Fruit fly (Drosophila melanogaster) whole organism, wandering third instar larva: ENCODE results near the gene CG13949.

Experiments used
- Abd-B ChIP-seq: fragments of >200 bp; optimal IDR thresholded peaks from 2 replicates; lab custom pipeline; 2017; ENCODE audit warnings: missing biosample characterization, missing genetic modification characterization
- CG32264 ChIP-seq: fragments of 200-800 bp; sonication (Bioruptor generic); optimal IDR thresholded peaks from 2 replicates; lab custom pipeline; 2016; ENCODE audit warnings: missing biosample characterization, missing genetic modification characterization
- CG9705 ChIP-seq: fragments of 200-800 bp; sonication (Bioruptor generic); optimal IDR thresholded peaks from 2 replicates; lab custom pipeline; 2018; ENCODE audit warnings: missing biosample characterization, mild to moderate bottlenecking, missing genetic modification characterization
- Dif ChIP-seq: fragments of 200-275, 200-300 bp; sonication (Bioruptor generic); optimal IDR thresholded peaks from 2 replicates; lab custom pipeline; 2018; ENCODE audit warnings: missing biosample characterization, missing genetic modification characterization; ENCODE audit not compliant: partially characterized antibody
- GATAd ChIP-seq: sonication (Bioruptor generic); optimal IDR thresholded peaks from 2 replicates; lab custom pipeline; 2016; ENCODE audit warnings: missing biosample characterization, missing genetic modification characterization
- HLH106 ChIP-seq: fragments of 200-800 bp; optimal IDR thresholded peaks from 3 replicates; lab custom pipeline; 2019; ENCODE audit warnings: missing biosample characterization, mild to moderate bottlenecking, missing genetic modification characterization, moderate library complexity
- Hnf4 ChIP-seq: fragments of 200-800 bp; sonication (Bioruptor generic); optimal IDR thresholded peaks from 2 replicates; lab custom pipeline; 2016; ENCODE audit warnings: missing biosample characterization, mild to moderate bottlenecking, missing genetic modification characterization
- Hr78 ChIP-seq: fragments of >200 bp; optimal IDR thresholded peaks from 2 replicates; lab custom pipeline; 2017; ENCODE audit warnings: missing biosample characterization, missing genetic modification characterization
- Hr83 ChIP-seq: fragments of 200-300 bp; sonication (Bioruptor generic); optimal IDR thresholded peaks from 2 replicates; lab custom pipeline; 2016; ENCODE audit warnings: missing biosample characterization, mild to moderate bottlenecking, missing genetic modification characterization, moderate library complexity; ENCODE audit not compliant: poor library complexity, severe bottlenecking
- Jra ChIP-seq: sonication (Bioruptor generic); optimal IDR thresholded peaks from 2 replicates; lab custom pipeline; 2016; ENCODE audit warnings: missing biosample characterization, missing genetic modification characterization
- Myc ChIP-seq: fragments of >200 bp; optimal IDR thresholded peaks from 2 replicates; lab custom pipeline; 2017
- OdsH ChIP-seq: fragments of 200-800 bp; sonication (Bioruptor generic); optimal IDR thresholded peaks from 2 replicates; lab custom pipeline; 2016; ENCODE audit warnings: missing biosample characterization, mild to moderate bottlenecking, missing genetic modification characterization
- Sp1 ChIP-seq: fragments of 200-800 bp; sonication (Bioruptor generic); optimal IDR thresholded peaks from 3 replicates; lab custom pipeline; 2019; ENCODE audit warnings: missing biosample characterization, mild to moderate bottlenecking, missing genetic modification characterization, moderate library complexity
- Vsx2 ChIP-seq: fragments of 200-300, 225-300 bp; sonication (Bioruptor generic); optimal IDR thresholded peaks from 2 replicates; lab custom pipeline; 2018; ENCODE audit warnings: missing biosample characterization, missing genetic modification characterization; ENCODE audit not compliant: partially characterized antibody
- br ChIP-seq: fragments of 200-800 bp; sonication (Bioruptor generic); optimal IDR thresholded peaks from 2 replicates; lab custom pipeline; 2016; ENCODE audit warnings: missing biosample characterization, missing genetic modification characterization
- brk ChIP-seq: fragments of 200-800 bp; sonication (Bioruptor generic); optimal IDR thresholded peaks from 2 replicates; lab custom pipeline; 2016; ENCODE audit warnings: missing biosample characterization, mild to moderate bottlenecking, missing genetic modification characterization
- dl ChIP-seq, 2 experiments: fragments of 175-275, 200-275 bp in 1 of 2; fragments of 200-275 bp in 1 of 2; sonication (Bioruptor generic); optimal IDR thresholded peaks; lab custom pipeline; 2018; ENCODE audit warnings: mild to moderate bottlenecking in 2 of 2, missing biosample characterization in 2 of 2, missing genetic modification characterization in 2 of 2, moderate library complexity in 2 of 2; ENCODE audit not compliant: partially characterized antibody in 2 of 2, insufficient read depth in 1 of 2
- dmrt93B ChIP-seq: fragments of 200-800 bp; sonication (Bioruptor generic); optimal IDR thresholded peaks from 2 replicates; lab custom pipeline; 2018; ENCODE audit warnings: missing biosample characterization, mild to moderate bottlenecking, missing genetic modification characterization
- dsf ChIP-seq: sonication (Bioruptor generic); optimal IDR thresholded peaks from 2 replicates; lab custom pipeline; 2016; ENCODE audit warnings: missing biosample characterization, missing genetic modification characterization, borderline replicate concordance
- foxo ChIP-seq, 2 experiments: fragments of 200-800 bp; sonication (Bioruptor generic); optimal IDR thresholded peaks; 2 replicates in 1 of 2; 3 replicates in 1 of 2; lab custom pipeline; 2016 to 2017; ENCODE audit warnings: missing biosample characterization in 2 of 2, missing genetic modification characterization in 2 of 2
- fru ChIP-seq: fragments of 200-800 bp; sonication (Bioruptor generic); optimal IDR thresholded peaks from 3 replicates; lab custom pipeline; 2016; ENCODE audit warnings: missing biosample characterization, mild to moderate bottlenecking, missing genetic modification characterization
- h ChIP-seq: fragments of 200-800 bp; sonication (Bioruptor generic); optimal IDR thresholded peaks from 3 replicates; lab custom pipeline; 2016; ENCODE audit warnings: missing biosample characterization, mild to moderate bottlenecking, missing genetic modification characterization
- jim ChIP-seq: fragments of 175-275, 200-325 bp; sonication (Bioruptor generic); optimal IDR thresholded peaks from 2 replicates; lab custom pipeline; 2016; ENCODE audit warnings: missing biosample characterization, mild to moderate bottlenecking, missing genetic modification characterization
- pan ChIP-seq: fragments of >200 bp; optimal IDR thresholded peaks from 2 replicates; lab custom pipeline; 2017
- psq ChIP-seq: fragments of 200-800 bp; sonication (Bioruptor generic); optimal IDR thresholded peaks from 3 replicates; lab custom pipeline; 2017; ENCODE audit warnings: missing biosample characterization, mild to moderate bottlenecking, missing genetic modification characterization, moderate library complexity
- rgr ChIP-seq: fragments of 200-800 bp; sonication (Bioruptor generic); optimal IDR thresholded peaks from 3 replicates; lab custom pipeline; 2016; ENCODE audit warnings: missing biosample characterization, mild to moderate bottlenecking, missing genetic modification characterization
- sage ChIP-seq: fragments of 200-800 bp; sonication (Bioruptor generic); optimal IDR thresholded peaks from 2 replicates; lab custom pipeline; 2016; ENCODE audit warnings: missing biosample characterization, mild to moderate bottlenecking, missing genetic modification characterization
- tai ChIP-seq: sonication (Bioruptor generic); optimal IDR thresholded peaks from 2 replicates; lab custom pipeline; 2016; ENCODE audit warnings: missing biosample characterization, missing genetic modification characterization
- woc ChIP-seq: sonication (Bioruptor generic); optimal IDR thresholded peaks from 2 replicates; lab custom pipeline; 2016; ENCODE audit warnings: missing biosample characterization, mild to moderate bottlenecking, missing genetic modification characterization

Gene CG13949

DNA sequence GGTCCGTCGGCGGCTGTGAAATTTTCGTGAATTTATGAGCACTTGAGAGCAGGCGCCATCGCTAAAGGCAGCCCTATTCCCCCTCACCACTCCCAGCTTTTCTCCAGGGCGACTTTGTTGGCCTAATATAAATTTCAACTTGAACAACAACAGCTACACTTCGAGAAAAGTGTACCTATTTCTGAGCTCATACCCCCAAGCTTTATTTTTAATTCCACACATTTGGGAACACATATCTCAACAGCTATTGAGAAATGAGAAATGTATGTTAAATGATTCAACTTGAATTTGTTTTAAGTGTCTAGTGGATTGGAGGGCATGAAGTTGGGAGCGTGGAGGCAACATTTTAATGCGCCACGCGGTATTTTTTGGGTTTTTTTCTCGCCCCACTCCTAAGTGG, 31.6 kb downstream of the CG13949 start:
- TF ChIP-seq psq (GFP tag; lab: Kevin White, UChicago): no peak
- TF ChIP-seq OdsH (GFP tag; lab: Kevin White, UChicago): no peak
- no peak for TF ChIP-seq foxo (GFP tag; optimal IDR thresholded peaks at IDR 0.05; lab: Kevin White, UChicago)
- TF ChIP-seq tai (GFP tag; lab: Kevin White, UChicago): no peak
- no peak for TF ChIP-seq dsf (GFP tag; lab: Kevin White, UChicago)
- TF ChIP-seq Myc: no peak
- TF ChIP-seq h: no peak
- TF ChIP-seq Jra (GFP tag; lab: Kevin White, UChicago): no peak
- TF ChIP-seq Vsx2 (GFP tag; lab: Kevin White, UChicago): no peak
- TF ChIP-seq dmrt93B (GFP tag; lab: Kevin White, UChicago): no peak
- TF ChIP-seq rgr (GFP tag; lab: Kevin White, UChicago): no peak
- no peak for TF ChIP-seq Abd-B (GFP tag; lab: Kevin White, UChicago)
- no peak for TF ChIP-seq pan (lab: Kevin White, UChicago)
- TF ChIP-seq, all 38 proteins: peak for 0

- TF ChIP-seq jim: no peak
- TF ChIP-seq Hr78 (GFP tag; lab: Kevin White, UChicago): no peak
- TF ChIP-seq Hnf4 (GFP tag; lab: Kevin White, UChicago): no peak
- no peak for TF ChIP-seq Hr83 (GFP tag; lab: Kevin White, UChicago)
- no peak for TF ChIP-seq GATAd (GFP tag; lab: Kevin White, UChicago)
- TF ChIP-seq sage: no peak
These were observed 32.7 kb downstream of the CG13949 start for dm6 chr2L:887788-888187.

dm6 chr2L:889799-890198, 34.7 kb downstream of the CG13949 start:
- TF ChIP-seq woc (GFP tag; lab: Kevin White, UChicago): no peak

dm6 chr2L:892461-892860, 37.3 kb downstream of the CG13949 start:
- TF ChIP-seq HLH106 (tag; lab: Kevin White, UChicago) (peak; percentile 2), foxo (GFP tag; optimal IDR thresholded peaks at IDR 0.05; lab: Kevin White, UChicago) (peak in 1 of 2 experiments; percentile 11), jim (no peak), rgr (GFP tag; lab: Kevin White, UChicago) (no peak), Sp1 (GFP tag; lab: Kevin White, UChicago) (no peak), fru (GFP tag; lab: Kevin White, UChicago) (peak; percentile 2)
- TF ChIP-seq, all 38 proteins: peak for 3

- TF ChIP-seq brk: no peak
- TF ChIP-seq dmrt93B (GFP tag; lab: Kevin White, UChicago): no peak
- no peak for TF ChIP-seq br
- no peak for TF ChIP-seq HLH106 (tag; lab: Kevin White, UChicago)
- TF ChIP-seq CG32264 (GFP tag; lab: Kevin White, UChicago): no peak
- TF ChIP-seq Dif (GFP tag; lab: Kevin White, UChicago): no peak
- no peak for TF ChIP-seq Abd-B (GFP tag; lab: Kevin White, UChicago)
- TF ChIP-seq Vsx2 (GFP tag; lab: Kevin White, UChicago): no peak
- no peak for TF ChIP-seq Myc
- TF ChIP-seq jim: no peak
- no peak for TF ChIP-seq CG9705 (GFP tag; lab: Kevin White, UChicago)
These were observed 38.0 kb downstream of the CG13949 start for dm6 chr2L:893171-893570.

- peak; percentile 18 for TF ChIP-seq fru (GFP tag; lab: Kevin White, UChicago)
- peak; percentile 25 for TF ChIP-seq br
- TF ChIP-seq dl (GFP tag; optimal IDR thresholded peaks at IDR 0.05; lab: Kevin White, UChicago; ENCODE audit: insufficient read depth in 1 of 2, partially characterized antibody in 2 of 2): no peak
These were observed 40.3 kb downstream of the CG13949 start for dm6 chr2L:895448-895847.
